Fruit fly (Drosophila melanogaster): ENCODE results near the gene Fur1.

Fur1 gene

dm6 chr3R:25466166-25466565 lies 6.7 kb downstream of the Fur1 start:
- TF ChIP-seq sqz (GFP tag; optimal IDR thresholded peaks at IDR 0.05) (peak; percentile 26), croc (GFP tag; conservative IDR thresholded peaks at IDR 0.05) (no peak), Ada2b (GFP tag; IDR thresholded peaks at IDR 0.05) (no peak), Aef1 (GFP tag; IDR thresholded peaks at IDR 0.05) (no peak), CG3838 (GFP tag; optimal IDR thresholded peaks at IDR 0.05) (no peak), CG3163 (GFP tag; optimal IDR thresholded peaks at IDR 0.05) (no peak), shn (GFP tag; optimal IDR thresholded peaks at IDR 0.05) (no peak), zfh1 (GFP tag; IDR thresholded peaks at IDR 0.05) (no peak)

- TF ChIP-seq cwo (GFP tag; optimal IDR thresholded peaks at IDR 0.05) (peak; percentile 51), Chrac-16 (GFP tag; optimal IDR thresholded peaks at IDR 0.05) (no peak), CG12236 (GFP tag; optimal IDR thresholded peaks at IDR 0.05) (no peak), CG2678 (tag; optimal IDR thresholded peaks at IDR 0.05) (peak; percentile 80), zf30C (GFP tag; optimal IDR thresholded peaks at IDR 0.05) (no peak), jing (GFP tag; optimal IDR thresholded peaks at IDR 0.05) (no peak), psq (GFP tag; optimal IDR thresholded peaks at IDR 0.05) (no peak), CG4820 (GFP tag; optimal IDR thresholded peaks at IDR 0.05) (no peak), nerfin-2 (GFP tag; IDR thresholded peaks at IDR 0.05; ENCODE audit: partially characterized antibody) (no peak), bowl (GFP tag; IDR thresholded peaks at IDR 0.05) (no peak), CG7556 (GFP tag; optimal IDR thresholded peaks at IDR 0.05) (peak; percentile 49), CG11696 (GFP tag; IDR thresholded peaks at IDR 0.05) (no peak), Deaf1 (tag; optimal IDR thresholded peaks at IDR 0.05) (peak; percentile 22), sisA (GFP tag; IDR thresholded peaks at IDR 0.05) (no peak), CG17829 (tag; optimal IDR thresholded peaks at IDR 0.05) (peak; percentile 39), Fer2 (tag; optimal IDR thresholded peaks at IDR 0.05) (no peak), sug (tag; optimal IDR thresholded peaks at IDR 0.05) (peak; percentile 12), lov (optimal IDR thresholded peaks at IDR 0.05) (no peak), lov (GFP tag; IDR thresholded peaks at IDR 0.05) (no peak), Taf1 (GFP tag; IDR thresholded peaks at IDR 0.05) (peak; percentile 38; the same call in 1 of the 2 replicates), Dip3 (GFP tag; optimal IDR thresholded peaks at IDR 0.05) (no peak), CG9215 (GFP tag; IDR thresholded peaks at IDR 0.05) (no peak), H2.0 (GFP tag; IDR thresholded peaks at IDR 0.05) (no peak), CG13296 (GFP tag; optimal IDR thresholded peaks at IDR 0.05) (peak; percentile 55), CG42726 (GFP tag; IDR thresholded peaks at IDR 0.05; ENCODE audit: partially characterized antibody) (no peak), ERR (GFP tag; optimal IDR thresholded peaks at IDR 0.05) (no peak), Stat92E (GFP tag; optimal IDR thresholded peaks at IDR 0.05) (no peak), Ada2b (GFP tag; IDR thresholded peaks at IDR 0.05) (peak; percentile 46; the same call in 1 of the 2 replicates), pb (GFP tag; optimal IDR thresholded peaks at IDR 0.05) (no peak), chif (GFP tag; optimal IDR thresholded peaks at IDR 0.05) (no peak), CG10565 (GFP tag; optimal IDR thresholded peaks at IDR 0.05) (no peak), eve (GFP tag; optimal IDR thresholded peaks at IDR 0.05) (peak in 1 of 2 experiments; percentile 53), CG3726 (GFP tag; IDR thresholded peaks at IDR 0.05) (no peak), pho (GFP tag; optimal IDR thresholded peaks at IDR 0.05) (no peak), CG18599 (GFP tag; optimal IDR thresholded peaks at IDR 0.05) (peak; percentile 49), ash1 (GFP tag; optimal IDR thresholded peaks at IDR 0.05) (no peak), Drgx (GFP tag; IDR thresholded peaks at IDR 0.05) (peak; percentile 90), CG12744 (GFP tag; optimal IDR thresholded peaks at IDR 0.05) (no peak), Gsc (GFP tag; IDR thresholded peaks at IDR 0.05) (no peak), CG6654 (GFP tag; optimal IDR thresholded peaks at IDR 0.05) (no peak), grn (GFP tag; optimal IDR thresholded peaks at IDR 0.05) (peak; percentile 75), CG4617 (GFP tag; optimal IDR thresholded peaks at IDR 0.05; ENCODE audit: borderline replicate concordance) (no peak), CG3847 (GFP tag; IDR thresholded peaks at IDR 0.05) (peak; percentile 33; the same call in 1 of the 2 replicates)
Observed at dm6 chr3R:25462642-25463317, 10.1 kb downstream of the Fur1 start.
